Fruit fly (Drosophila melanogaster) whole organism, embryonic: Measurements from ENCODE around the gene CG13690.

Experiments
- Atf3 ChIP-seq: fragments of 200-800 bp; sonication (Bioruptor generic); optimal IDR thresholded peaks from 3 replicates; lab custom pipeline; 2016; ENCODE audit warnings: missing biosample characterization, missing genetic modification characterization
- BEAF-32 ChIP-seq: fragments of 200-800 bp; sonication (Bioruptor generic); optimal IDR thresholded peaks from 3 replicates; lab custom pipeline; 2017; ENCODE audit warnings: missing biosample characterization, missing genetic modification characterization, mild to moderate bottlenecking, moderate library complexity, missing genetic modification reagents
- CG11093 ChIP-seq: fragments of 200-800 bp; sonication (Bioruptor generic); IDR thresholded peaks from 3 replicates; pipeline ENCODE4 v1.3.6; 2022; ENCODE audit warnings: missing biosample characterization, missing genetic modification characterization
- CG11247 ChIP-seq: fragments of 200-800 bp; sonication (Bioruptor generic); IDR thresholded peaks from 2 replicates; pipeline ENCODE4 v1.3.6; 2022; ENCODE audit warnings: missing biosample characterization, missing genetic modification characterization
- CG11456 ChIP-seq: fragments of 200-800 bp; sonication (Bioruptor generic); IDR thresholded peaks from 3 replicates; pipeline ENCODE4 v1.3.6; 2022; ENCODE audit warnings: missing biosample characterization, missing genetic modification characterization
- CG12659 ChIP-seq: fragments of 200-800 bp; sonication (Bioruptor generic); optimal IDR thresholded peaks from 3 replicates; lab custom pipeline; 2017; ENCODE audit warnings: mild to moderate bottlenecking, missing biosample characterization, missing genetic modification reagents, missing genetic modification characterization
- CG15011 ChIP-seq: fragments of 200-800 bp; sonication (Bioruptor generic); optimal IDR thresholded peaks from 3 replicates; lab custom pipeline; 2018; ENCODE audit warnings: missing biosample characterization, mild to moderate bottlenecking, missing genetic modification characterization
- CG16815 ChIP-seq: fragments of 200-800 bp; sonication (Bioruptor generic); optimal IDR thresholded peaks from 3 replicates; lab custom pipeline; 2017; ENCODE audit warnings: missing biosample characterization, mild to moderate bottlenecking, missing genetic modification characterization
- CG18262 ChIP-seq: fragments of 200-800 bp; optimal IDR thresholded peaks from 3 replicates; lab custom pipeline; 2019; ENCODE audit warnings: missing biosample characterization, mild to moderate bottlenecking, missing genetic modification characterization, moderate library complexity
- CG2129 ChIP-seq: fragments of 200-800 bp; sonication (Bioruptor generic); IDR thresholded peaks from 2 replicates; pipeline ENCODE4 v1.3.6; 2022; ENCODE audit warnings: missing biosample characterization, missing genetic modification characterization; ENCODE audit not compliant: partially characterized antibody
- CG3281 ChIP-seq: fragments of 200-800 bp; sonication (Bioruptor generic); optimal IDR thresholded peaks from 3 replicates; lab custom pipeline; 2017; ENCODE audit warnings: missing biosample characterization, mild to moderate bottlenecking, missing genetic modification characterization
- CG3726 ChIP-seq: fragments of 200-800 bp; sonication (Bioruptor generic); IDR thresholded peaks from 3 replicates; pipeline ENCODE4, ENCODE4 v1.3.6; 2022; ENCODE audit warnings: missing biosample characterization, missing genetic modification characterization
- CG43689 ChIP-seq: fragments of 200-800 bp; sonication (Bioruptor generic); IDR thresholded peaks from 2 replicates; pipeline ENCODE4 v1.3.6; 2022; ENCODE audit warnings: missing biosample characterization, missing genetic modification characterization
- CG7372 ChIP-seq: fragments of 200-800 bp; sonication (Bioruptor generic); IDR thresholded peaks from 2 replicates; pipeline ENCODE4 v1.3.6; 2022; ENCODE audit warnings: missing biosample characterization, missing genetic modification characterization
- CG7963 ChIP-seq: fragments of 200-800 bp; sonication (Bioruptor generic); IDR thresholded peaks from 3 replicates; pipeline ENCODE4 v1.3.6; 2022; ENCODE audit warnings: missing biosample characterization, missing genetic modification characterization; ENCODE audit not compliant: partially characterized antibody
- CG8281 ChIP-seq: fragments of 200-800 bp; sonication (Bioruptor generic); optimal IDR thresholded peaks from 2 replicates; lab custom pipeline; 2018; ENCODE audit warnings: missing biosample characterization, mild to moderate bottlenecking, missing genetic modification characterization, moderate library complexity
- CG9215 ChIP-seq: fragments of 200-800 bp; sonication (Bioruptor generic); IDR thresholded peaks from 2 replicates; pipeline ENCODE4 v1.3.6; 2022; ENCODE audit warnings: missing biosample characterization, missing genetic modification characterization
- CG9932 ChIP-seq: fragments of 200-800 bp; sonication (Bioruptor generic); IDR thresholded peaks from 2 replicates; pipeline ENCODE4 v1.3.6; 2022; ENCODE audit warnings: missing biosample characterization, missing genetic modification characterization
- Drgx ChIP-seq: fragments of 200-800 bp; sonication (Bioruptor generic); IDR thresholded peaks from 2 replicates; pipeline ENCODE4 v1.3.6; 2022; ENCODE audit warnings: missing biosample characterization, missing genetic modification characterization
- Eip74EF ChIP-seq, 2 experiments: fragments of 200-800 bp in 1 of 2; fragments of >200 bp in 1 of 2; sonication (Bioruptor generic) in 1 of 2; optimal IDR thresholded peaks; 2 replicates each; lab custom pipeline; 2017 to 2019; ENCODE audit warnings: missing biosample characterization in 2 of 2, missing genetic modification characterization in 2 of 2, mild to moderate bottlenecking in 1 of 2, moderate library complexity in 1 of 2
- HLH4C ChIP-seq: fragments of 200-800 bp; sonication (Bioruptor generic); IDR thresholded peaks from 3 replicates; pipeline ENCODE4 v1.3.6; 2022; ENCODE audit warnings: missing biosample characterization, missing genetic modification characterization; ENCODE audit not compliant: partially characterized antibody
- HLH54F ChIP-seq: fragments of 200-800 bp; sonication (Bioruptor generic); optimal IDR thresholded peaks from 3 replicates; lab custom pipeline; 2016; ENCODE audit warnings: missing biosample characterization, missing genetic modification characterization
- HmgZ ChIP-seq: fragments of 200-800 bp; sonication (Bioruptor generic); optimal IDR thresholded peaks from 2 replicates; lab custom pipeline; 2018; ENCODE audit warnings: missing biosample characterization, mild to moderate bottlenecking, missing genetic modification characterization
- Lim3 ChIP-seq: fragments of 200-800 bp; sonication (Bioruptor generic); IDR thresholded peaks from 2 replicates; pipeline ENCODE4 v1.3.6; 2022; ENCODE audit warnings: missing biosample characterization, missing genetic modification characterization
- NFAT ChIP-seq: fragments of 200-800 bp; sonication (Bioruptor generic); IDR thresholded peaks from 2 replicates; pipeline ENCODE4 v1.3.6; 2022; ENCODE audit warnings: missing biosample characterization, missing genetic modification characterization
- Scr ChIP-seq: fragments of 200-800 bp; sonication (Bioruptor generic); IDR thresholded peaks from 2 replicates; pipeline ENCODE4 v1.3.6; 2022; ENCODE audit warnings: missing biosample characterization, missing genetic modification characterization; ENCODE audit not compliant: partially characterized antibody
- Sox100B ChIP-seq: fragments of 200-800 bp; sonication (Bioruptor generic); optimal IDR thresholded peaks from 3 replicates; lab custom pipeline; 2018; ENCODE audit warnings: missing biosample characterization, mild to moderate bottlenecking, missing genetic modification characterization
- Sox102F ChIP-seq: fragments of 200-800 bp; sonication (Bioruptor generic); optimal IDR thresholded peaks from 2 replicates; lab custom pipeline; 2018; ENCODE audit warnings: missing biosample characterization, mild to moderate bottlenecking, missing genetic modification characterization, moderate library complexity
- Sry-β ChIP-seq: fragments of 200-800 bp; sonication (Bioruptor generic); optimal IDR thresholded peaks from 2 replicates; lab custom pipeline; 2018; ENCODE audit warnings: missing biosample characterization, mild to moderate bottlenecking, missing genetic modification characterization, moderate library complexity
- aop ChIP-seq: fragments of 200-800 bp; sonication (Bioruptor generic); IDR thresholded peaks from 2 replicates; pipeline ENCODE4 v1.3.6; 2022; ENCODE audit warnings: missing biosample characterization, missing genetic modification characterization
- bigmax ChIP-seq: fragments of 200-800 bp; sonication (Bioruptor generic); optimal IDR thresholded peaks from 2 replicates; lab custom pipeline; 2018; ENCODE audit warnings: missing biosample characterization, mild to moderate bottlenecking, missing genetic modification characterization
- corto ChIP-seq: fragments of 200-800 bp; sonication (Bioruptor generic); optimal IDR thresholded peaks from 2 replicates; lab custom pipeline; 2016; ENCODE audit warnings: missing biosample characterization, mild to moderate bottlenecking, missing genetic modification characterization, moderate library complexity
- croc ChIP-seq: fragments of 200-800 bp; sonication (Bioruptor generic); conservative IDR thresholded peaks from 3 replicates; pipeline ENCODE4 v1.3.6; 2022; ENCODE audit warnings: missing biosample characterization, missing genetic modification characterization
- dysf ChIP-seq: fragments of 200-800 bp; sonication (Bioruptor generic); IDR thresholded peaks from 3 replicates; pipeline ENCODE4 v1.3.6; 2022; ENCODE audit warnings: missing biosample characterization, missing genetic modification characterization
- fu2 ChIP-seq: fragments of 200-800 bp; sonication (Bioruptor generic); optimal IDR thresholded peaks from 2 replicates; lab custom pipeline; 2016; ENCODE audit warnings: missing biosample characterization, missing genetic modification characterization
- her ChIP-seq: fragments of 200-800 bp; sonication (Bioruptor generic); optimal IDR thresholded peaks from 2 replicates; lab custom pipeline; 2016; ENCODE audit warnings: missing biosample characterization, missing genetic modification characterization
- jigr1 ChIP-seq: fragments of 200-800 bp; sonication (Bioruptor generic); IDR thresholded peaks from 3 replicates; pipeline ENCODE4 v1.3.6; 2022; ENCODE audit warnings: missing biosample characterization, missing genetic modification characterization
- ken ChIP-seq: fragments of 200-800 bp; sonication (Bioruptor generic); IDR thresholded peaks from 3 replicates; pipeline ENCODE4 v1.3.6; 2022; ENCODE audit warnings: missing biosample characterization, missing genetic modification characterization
- lbe ChIP-seq: fragments of 200-800 bp; sonication (Bioruptor generic); optimal IDR thresholded peaks from 2 replicates; lab custom pipeline; 2016; ENCODE audit warnings: missing biosample characterization, mild to moderate bottlenecking, missing genetic modification characterization
- lmd ChIP-seq: fragments of 200-800 bp; sonication (Bioruptor generic); IDR thresholded peaks from 2 replicates; pipeline ENCODE4 v1.3.6; 2022; ENCODE audit warnings: missing biosample characterization, missing genetic modification characterization
- lov ChIP-seq, 2 experiments: fragments of 200-800 bp in 1 of 2; fragments of >200 bp in 1 of 2; sonication (Bioruptor generic) in 1 of 2; IDR thresholded peaks in 1 of 2; optimal IDR thresholded peaks in 1 of 2; 2 replicates in 1 of 2; 3 replicates in 1 of 2; pipeline versions ENCODE4 v1.3.6 to Lab custom; 2017 to 2022; ENCODE audit warnings: missing biosample characterization in 1 of 2, missing genetic modification characterization in 1 of 2
- onecut ChIP-seq: fragments of 200-800 bp; sonication (Bioruptor generic); IDR thresholded peaks from 2 replicates; pipeline ENCODE4 v1.3.6; 2022; ENCODE audit warnings: missing biosample characterization, missing genetic modification characterization
- pho ChIP-seq: fragments of 200-800 bp; sonication (Bioruptor generic); optimal IDR thresholded peaks from 2 replicates; lab custom pipeline; 2016; ENCODE audit warnings: missing biosample characterization, missing genetic modification characterization
- psq ChIP-seq: fragments of 200-800 bp; sonication (Bioruptor generic); optimal IDR thresholded peaks from 2 replicates; lab custom pipeline; 2017; ENCODE audit warnings: missing biosample characterization, missing genetic modification characterization
- sens-2 ChIP-seq: fragments of 200-800 bp; sonication (Bioruptor generic); IDR thresholded peaks from 2 replicates; pipeline ENCODE4 v1.3.6; 2022; ENCODE audit warnings: missing biosample characterization, missing genetic modification characterization
- sqz ChIP-seq: fragments of 200-800 bp; sonication (Bioruptor generic); optimal IDR thresholded peaks from 3 replicates; lab custom pipeline; 2018; ENCODE audit warnings: missing biosample characterization, mild to moderate bottlenecking, missing genetic modification characterization
- ssp ChIP-seq: fragments of 200-800 bp; sonication (Bioruptor generic); IDR thresholded peaks from 2 replicates; pipeline ENCODE4 v1.3.6; 2022; ENCODE audit warnings: missing biosample characterization, missing genetic modification characterization
- wor ChIP-seq: fragments of 200-800 bp; sonication (Bioruptor generic); IDR thresholded peaks from 2 replicates; pipeline ENCODE4 v1.3.6; 2022; ENCODE audit warnings: missing biosample characterization, missing genetic modification characterization
- zf30C ChIP-seq: fragments of 200-800 bp; sonication (Bioruptor generic); optimal IDR thresholded peaks from 3 replicates; lab custom pipeline; 2018; ENCODE audit warnings: missing biosample characterization, mild to moderate bottlenecking, missing genetic modification characterization

The CG13690 gene

dm6 chr2L:419620-420184, at the start of gene CG13690, which contains the start of gene RpLP1 (continued):
- TF ChIP-seq ssp: peak; percentile 19; the same call in 1 of the 2 replicates
- peak; percentile 17 for TF ChIP-seq CG8281 (tag; lab: Kevin White, UChicago)
- TF ChIP-seq CG11247 (GFP tag; lab: Robert Waterston, UW): no peak
- peak; percentile 86 for TF ChIP-seq Sox100B
- no peak for TF ChIP-seq HLH4C (GFP tag; lab: Robert Waterston, UW)
- no peak for TF ChIP-seq CG7963 (GFP tag; lab: Robert Waterston, UW)
- TF ChIP-seq dysf (GFP tag; lab: Robert Waterston, UW): peak; percentile 59; the same call in 2 of the 3 replicates
- TF ChIP-seq aop: no peak
- peak; percentile 44 for TF ChIP-seq pho (GFP tag; lab: Kevin White, UChicago)
- peak; percentile 53 for TF ChIP-seq bigmax (GFP tag; lab: Kevin White, UChicago)
- TF ChIP-seq NFAT (GFP tag; lab: Robert Waterston, UW): peak; percentile 69; the same call in 1 of the 2 replicates
- peak; percentile 92 for TF ChIP-seq CG12659
- TF ChIP-seq zf30C (GFP tag; lab: Kevin White, UChicago): no peak
- TF ChIP-seq CG3726 (GFP tag; lab: Robert Waterston, UW): no peak
- TF ChIP-seq CG9932 (GFP tag; lab: Robert Waterston, UW): peak; percentile 49
- 0 out of 2 replicates have a peak, but pooled peaks have one; percentile 25 for TF ChIP-seq sens-2
- peak; percentile 76; the same call in 2 of the 3 replicates for TF ChIP-seq CG11456 (GFP tag; lab: Robert Waterston, UW)
- no peak for TF ChIP-seq CG2129
- TF ChIP-seq Lim3: no peak
- no peak for TF ChIP-seq lov (optimal IDR thresholded peaks at IDR 0.05; lab: Kevin White, UChicago)
- TF ChIP-seq lov (GFP tag; IDR thresholded peaks at IDR 0.05; lab: Robert Waterston, UW): peak; percentile 77; the same call in 2 of the 3 replicates
- no peak for TF ChIP-seq Sry-β
- no peak for TF ChIP-seq CG9215 (GFP tag; lab: Robert Waterston, UW)
- peak; percentile 40 for TF ChIP-seq fu2 (GFP tag; lab: Kevin White, UChicago)
- TF ChIP-seq lbe (GFP tag; lab: Kevin White, UChicago): peak; percentile 78
- peak; percentile 58 for TF ChIP-seq BEAF-32 (GFP tag; lab: Kevin White, UChicago)
- TF ChIP-seq onecut (GFP tag; lab: Robert Waterston, UW): peak; percentile 77
- TF ChIP-seq Eip74EF (GFP tag; optimal IDR thresholded peaks at IDR 0.05; lab: Kevin White, UChicago): peak in 1 of 2 experiments; percentile 76
- peak; percentile 61; the same call in 2 of the 3 replicates for TF ChIP-seq ken (GFP tag; lab: Robert Waterston, UW)
- TF ChIP-seq HLH54F (GFP tag; lab: Kevin White, UChicago): peak; percentile 31
- no peak for TF ChIP-seq Scr (GFP tag; lab: Robert Waterston, UW)
- TF ChIP-seq corto (GFP tag; lab: Kevin White, UChicago): peak; percentile 8
- peak; percentile 36; the same call in 1 of the 2 replicates for TF ChIP-seq CG7372 (GFP tag; lab: Robert Waterston, UW)
- TF ChIP-seq wor (GFP tag; lab: Robert Waterston, UW): no peak
- no peak for TF ChIP-seq CG43689 (GFP tag; lab: Robert Waterston, UW)
- TF ChIP-seq Drgx (GFP tag; lab: Robert Waterston, UW): no peak
- no peak for TF ChIP-seq CG11093 (GFP tag; lab: Robert Waterston, UW)
- TF ChIP-seq jigr1 (GFP tag; lab: Robert Waterston, UW): no peak
- peak; percentile 74 for TF ChIP-seq CG18262 (tag; lab: Kevin White, UChicago)
- TF ChIP-seq Sox102F (GFP tag; lab: Kevin White, UChicago): no peak
- peak; percentile 83 for TF ChIP-seq CG15011 (GFP tag; lab: Kevin White, UChicago)
- TF ChIP-seq CG3281 (GFP tag; lab: Kevin White, UChicago): peak; percentile 88
- TF ChIP-seq Atf3 (GFP tag; lab: Kevin White, UChicago): peak; percentile 37
- no peak for TF ChIP-seq psq (GFP tag; lab: Kevin White, UChicago)
- peak; percentile 52 for TF ChIP-seq HmgZ (tag; lab: Kevin White, UChicago)
- TF ChIP-seq her (GFP tag; lab: Kevin White, UChicago): peak; percentile 66
- TF ChIP-seq sqz (GFP tag; lab: Kevin White, UChicago): peak; percentile 90
- TF ChIP-seq croc: no peak
- TF ChIP-seq lmd (GFP tag; lab: Robert Waterston, UW): no peak
- no peak for TF ChIP-seq CG16815 (GFP tag; lab: Kevin White, UChicago)
